Worm (Caenorhabditis elegans) whole organism, L4 larva: Measurements from ENCODE around the gene gap-1.

ENCODE experiments used
- D1046.2 ChIP-seq: fragments of 200-800 bp; sonication (Bioruptor generic); IDR thresholded peaks from 2 replicates; pipeline ENCODE4 v1.3.6; 2022; ENCODE audit warnings: missing genetic modification characterization, missing compliant biosample characterization
- F49E8.2 ChIP-seq: sonication (generic microtip); optimal IDR thresholded peaks from 2 replicates; lab custom pipeline; 2016; ENCODE audit warnings: missing compliant biosample characterization, mild to moderate bottlenecking, missing genetic modification characterization, borderline replicate concordance
- T26A8.4 ChIP-seq: fragments of 200-800 bp; sonication (Bioruptor generic); IDR thresholded peaks from 2 replicates; pipeline ENCODE4 v1.3.6; 2022; ENCODE audit warnings: missing genetic modification characterization, missing compliant biosample characterization
- Y105C5A.15 ChIP-seq: fragments of 200-800 bp; sonication (Bioruptor generic); IDR thresholded peaks from 2 replicates; pipeline ENCODE4 v1.3.6; 2022; ENCODE audit warnings: missing genetic modification characterization, missing compliant biosample characterization
- ZK546.5 ChIP-seq, 2 experiments: sonication (generic microtip); optimal IDR thresholded peaks; 2 replicates each; lab custom pipeline; 2017; ENCODE audit warnings: missing biosample characterization in 2 of 2, missing genetic modification characterization in 2 of 2
- aha-1 ChIP-seq: fragments of 150-350 bp; peaks from one replicate; lab custom pipeline; 2014; ENCODE audit warnings: missing biosample characterization, missing genetic modification characterization
- aly-2 ChIP-seq: sonication (generic microtip); optimal IDR thresholded peaks from 2 replicates; lab custom pipeline; 2018; ENCODE audit warnings: missing biosample characterization, missing genetic modification characterization
- attf-4 ChIP-seq: sonication (generic microtip); optimal IDR thresholded peaks from 3 replicates; lab custom pipeline; 2017; ENCODE audit warnings: missing biosample characterization, missing genetic modification characterization
- daf-16 ChIP-seq, 3 experiments: sonication (generic microtip); optimal IDR thresholded peaks; 2 replicates each; lab custom pipeline; 2016 to 2017; ENCODE audit warnings: missing genetic modification characterization in 3 of 3, missing genetic modification reagents in 3 of 3, mild to moderate bottlenecking in 2 of 3, missing compliant biosample characterization in 2 of 3, missing biosample characterization in 1 of 3, moderate library complexity in 1 of 3
- dmd-8 ChIP-seq: fragments of 200-800 bp; sonication (Bioruptor generic); IDR thresholded peaks from 2 replicates; pipeline ENCODE4 v1.3.6; 2022; ENCODE audit warnings: missing genetic modification characterization, missing compliant biosample characterization
- fos-1 ChIP-seq: fragments of 150-350 bp; optimal IDR thresholded peaks from 2 replicates; lab custom pipeline; 2014; ENCODE audit warnings: missing biosample characterization, missing genetic modification characterization
- lin-13 ChIP-seq: fragments of 150-350 bp; optimal IDR thresholded peaks from 2 replicates; lab custom pipeline; 2014; ENCODE audit warnings: missing biosample characterization, missing genetic modification reagents, missing genetic modification characterization
- lin-29 ChIP-seq: fragments of 200-800 bp; sonication (Bioruptor generic); IDR thresholded peaks from 2 replicates; pipeline ENCODE4 v1.3.6; 2022; ENCODE audit warnings: missing genetic modification reagents, missing genetic modification characterization, missing compliant biosample characterization
- mep-1 ChIP-seq: fragments of 150-350 bp; sonication (generic microtip); optimal IDR thresholded peaks from 3 replicates; lab custom pipeline; 2014; ENCODE audit warnings: missing biosample characterization, missing genetic modification characterization
- mxl-2 ChIP-seq: fragments of 200-800 bp; sonication (Bioruptor generic); conservative IDR thresholded peaks from 2 replicates; pipeline ENCODE4 v1.3.6; 2022; ENCODE audit warnings: missing genetic modification reagents, missing genetic modification characterization, missing compliant biosample characterization
- nhr-102 ChIP-seq: sonication (generic microtip); optimal IDR thresholded peaks from 2 replicates; lab custom pipeline; 2016; ENCODE audit warnings: mild to moderate bottlenecking, missing genetic modification characterization, moderate library complexity, missing compliant biosample characterization
- nhr-11 ChIP-seq: fragments of 150-350 bp; optimal IDR thresholded peaks from 2 replicates; lab custom pipeline; 2014; ENCODE audit warnings: missing biosample characterization, missing genetic modification characterization
- nhr-237 ChIP-seq: sonication (generic microtip); optimal IDR thresholded peaks from 2 replicates; lab custom pipeline; 2017; ENCODE audit warnings: missing biosample characterization, missing genetic modification characterization
- nhr-6 ChIP-seq: fragments of 150-350 bp; optimal IDR thresholded peaks from 2 replicates; lab custom pipeline; 2014; ENCODE audit warnings: missing biosample characterization, missing genetic modification characterization
- rbr-2 ChIP-seq: sonication (generic microtip); optimal IDR thresholded peaks from 2 replicates; lab custom pipeline; 2016; ENCODE audit warnings: missing genotype, missing genetic modification characterization, missing compliant biosample characterization
- saeg-2 ChIP-seq: fragments of 200-800 bp; sonication (Bioruptor generic); IDR thresholded peaks from 2 replicates; pipeline ENCODE4 v1.3.6; 2022; ENCODE audit warnings: missing genetic modification reagents, missing genetic modification characterization, missing compliant biosample characterization
- unc-39 ChIP-seq: sonication (generic microtip); optimal IDR thresholded peaks from 2 replicates; lab custom pipeline; 2017; ENCODE audit warnings: missing biosample characterization, missing genetic modification characterization

gap-1 gene

ce11 chrX:2242568-2243185 is 50.4 kb downstream of the gap-1 start, which contains the start of gene rpl-11.2 (continued):
- peak; percentile 97 for TF ChIP-seq rbr-2 (tag; lab: Kevin White, UChicago)
- no peak for TF ChIP-seq fos-1
- TF ChIP-seq daf-16 (GFP tag; optimal IDR thresholded peaks at IDR 0.05; lab: Kevin White, UChicago), result peak in 1 of 2 experiments; percentile 75
- peak; percentile 85 for TF ChIP-seq daf-16 (tag; optimal IDR thresholded peaks at IDR 0.05; lab: Kevin White, UChicago)
- peak; percentile 94 for TF ChIP-seq T26A8.4
- TF ChIP-seq aly-2 (tag; lab: Kevin White, UChicago), result no peak
- TF ChIP-seq dmd-8, result peak; percentile 49; the same call in 1 of the 2 replicates
- peak; percentile 18 for TF ChIP-seq nhr-237 (tag; lab: Kevin White, UChicago)
- peak; percentile 100 for TF ChIP-seq D1046.2 (GFP tag; lab: Robert Waterston, UW)
- no peak for TF ChIP-seq F49E8.2 (tag; lab: Kevin White, UChicago)
- TF ChIP-seq aha-1, result peak; percentile 100
- TF ChIP-seq nhr-11, result peak; percentile 99
- peak; percentile 57; the same call in 1 of the 2 replicates for TF ChIP-seq lin-29 (GFP tag; lab: Robert Waterston, UW)
- no peak for TF ChIP-seq unc-39 (tag; lab: Kevin White, UChicago)
- peak; percentile 99 for TF ChIP-seq mep-1 (tag; lab: Kevin White, UChicago)
- peak; percentile 95 for TF ChIP-seq lin-13 (GFP tag; lab: Kevin White, UChicago)
- TF ChIP-seq mxl-2, result no peak
- TF ChIP-seq Y105C5A.15, result no peak
- peak; percentile 94 for TF ChIP-seq nhr-102 (tag; lab: Kevin White, UChicago)
- peak; percentile 85 for TF ChIP-seq saeg-2 (GFP tag; lab: Robert Waterston, UW)
- peak; percentile 93 to 98 for TF ChIP-seq ZK546.5 (tag; optimal IDR thresholded peaks at IDR 0.05; lab: Kevin White, UChicago)
- peak; percentile 98 for TF ChIP-seq nhr-6 (tag; lab: Kevin White, UChicago)
- TF ChIP-seq attf-4 (tag; lab: Kevin White, UChicago), result peak; percentile 36
